Fruit fly (Drosophila melanogaster): Measurements from ENCODE around the gene Srx.
A peak's percentile ranks its signal among the peaks of the same experiment; 100 is the strongest.

Gene Srx

DNA sequence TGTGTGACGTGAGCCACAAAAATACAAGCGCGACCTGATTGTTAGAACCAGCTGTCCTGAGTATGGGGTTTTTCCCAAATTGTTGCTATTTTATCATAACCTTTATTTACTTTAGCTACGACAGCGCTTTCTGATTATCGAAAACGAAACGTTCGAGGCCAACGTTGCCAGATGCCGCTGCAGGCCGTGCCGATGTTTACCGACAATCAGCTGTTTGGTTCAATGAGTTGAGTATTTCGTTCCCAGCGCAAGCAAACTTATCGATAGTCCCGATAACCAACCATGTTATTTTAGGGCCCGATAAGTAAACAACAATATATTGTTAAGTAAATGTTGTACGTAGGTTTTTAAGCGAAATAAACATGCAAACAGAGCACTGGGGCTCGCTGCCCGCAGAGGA lies 6.6 kb upstream of the Srx start, which contains the start of the genes CG15814 and Spt7 (continued):
- TF ChIP-seq ara (GFP tag; IDR thresholded peaks at IDR 0.05), result 0 out of 2 replicates have a peak, but pooled peaks have one; percentile 24
- TF ChIP-seq CG1603 (tag; optimal IDR thresholded peaks at IDR 0.05), result peak; percentile 78
- no peak for TF ChIP-seq CG2202 (tag; optimal IDR thresholded peaks at IDR 0.05)
- peak; percentile 13 for TF ChIP-seq HLHmδ (GFP tag; optimal IDR thresholded peaks at IDR 0.05)
- peak; percentile 4 for TF ChIP-seq Bteb2 (GFP tag; optimal IDR thresholded peaks at IDR 0.05)
- no peak for TF ChIP-seq CG7271 (tag; optimal IDR thresholded peaks at IDR 0.05)
- peak; percentile 35 for TF ChIP-seq ftz-f1 (GFP tag; optimal IDR thresholded peaks at IDR 0.05)
- no peak for TF ChIP-seq prd (optimal IDR thresholded peaks at IDR 0.05)
- 0 out of 3 replicates have a peak, but pooled peaks have one; percentile 34 for TF ChIP-seq prd (GFP tag; IDR thresholded peaks at IDR 0.05)
- no peak for TF ChIP-seq psq (GFP tag; optimal IDR thresholded peaks at IDR 0.05)
- peak; percentile 50 for TF ChIP-seq CG18599 (GFP tag; optimal IDR thresholded peaks at IDR 0.05)
- TF ChIP-seq Hr51 (GFP tag; optimal IDR thresholded peaks at IDR 0.05), result peak in 1 of 2 experiments; percentile 38
- peak; percentile 13 for TF ChIP-seq CG4328 (GFP tag; optimal IDR thresholded peaks at IDR 0.05)
- no peak for TF ChIP-seq Fer2 (tag; optimal IDR thresholded peaks at IDR 0.05)
- 0 out of 2 replicates have a peak, but pooled peaks have one; percentile 24 for TF ChIP-seq wdn (GFP tag; IDR thresholded peaks at IDR 0.05)
- TF ChIP-seq CG3407 (GFP tag; optimal IDR thresholded peaks at IDR 0.05), result peak; percentile 43
- peak; percentile 66; the same call in 2 of the 3 replicates for TF ChIP-seq hb (GFP tag; IDR thresholded peaks at IDR 0.05; ENCODE audit: partially characterized antibody)
- peak in 1 of 2 experiments; percentile 35 for TF ChIP-seq chif (GFP tag; optimal IDR thresholded peaks at IDR 0.05)
- TF ChIP-seq CG9932 (GFP tag; IDR thresholded peaks at IDR 0.05), result peak; percentile 21; the same call in 1 of the 2 replicates
- peak; percentile 55 for TF ChIP-seq cg (GFP tag; optimal IDR thresholded peaks at IDR 0.05)
- peak; percentile 60 for TF ChIP-seq CG10267 (tag; optimal IDR thresholded peaks at IDR 0.05)
- TF ChIP-seq btn (GFP tag; optimal IDR thresholded peaks at IDR 0.05), result peak; percentile 8
- TF ChIP-seq sd (tag; optimal IDR thresholded peaks at IDR 0.05), result no peak
- TF ChIP-seq CG8290 (GFP tag; optimal IDR thresholded peaks at IDR 0.05), result peak; percentile 22
- TF ChIP-seq CG8290 (tag; optimal IDR thresholded peaks at IDR 0.05), result no peak
- peak; percentile 32 for TF ChIP-seq grn (GFP tag; optimal IDR thresholded peaks at IDR 0.05)
- peak; percentile 81 for TF ChIP-seq nerfin-2 (GFP tag; IDR thresholded peaks at IDR 0.05; ENCODE audit: partially characterized antibody)
- TF ChIP-seq TFAM (GFP tag; optimal IDR thresholded peaks at IDR 0.05), result no peak
- TF ChIP-seq CG6791 (GFP tag; IDR thresholded peaks at IDR 0.05; ENCODE audit: partially characterized antibody), result peak; percentile 89
- no peak for TF ChIP-seq eve (GFP tag; optimal IDR thresholded peaks at IDR 0.05)
- no peak for TF ChIP-seq crol (GFP tag; IDR thresholded peaks at IDR 0.05)
- TF ChIP-seq p53 (GFP tag; optimal IDR thresholded peaks at IDR 0.05), result no peak
- TF ChIP-seq slp2 (GFP tag; optimal IDR thresholded peaks at IDR 0.05), result peak; percentile 26
- peak; percentile 72 for TF ChIP-seq sna (GFP tag; IDR thresholded peaks at IDR 0.05; ENCODE audit: partially characterized antibody)
- TF ChIP-seq Lhr (GFP tag; optimal IDR thresholded peaks at IDR 0.05), result peak; percentile 34
- peak; percentile 48 for TF ChIP-seq vfl (GFP tag; optimal IDR thresholded peaks at IDR 0.05)
- peak; percentile 21 for TF ChIP-seq HLH54F (GFP tag; optimal IDR thresholded peaks at IDR 0.05)
- TF ChIP-seq CG8281 (tag; optimal IDR thresholded peaks at IDR 0.05), result no peak
- no peak for TF ChIP-seq Dek (tag; optimal IDR thresholded peaks at IDR 0.05)
- TF ChIP-seq nerfin-1 (tag; optimal IDR thresholded peaks at IDR 0.05), result peak; percentile 34
- no peak for TF ChIP-seq Mrtf (GFP tag; IDR thresholded peaks at IDR 0.05)
- no peak for TF ChIP-seq HLH3B (GFP tag; IDR thresholded peaks at IDR 0.05)
- TF ChIP-seq Lim3 (GFP tag; IDR thresholded peaks at IDR 0.05), result no peak
- TF ChIP-seq CG13296 (GFP tag; optimal IDR thresholded peaks at IDR 0.05), result peak; percentile 48
- peak; percentile 66 for TF ChIP-seq Fer1 (GFP tag; optimal IDR thresholded peaks at IDR 0.05)
- peak; percentile 91 for TF ChIP-seq ato (GFP tag; IDR thresholded peaks at IDR 0.05; ENCODE audit: partially characterized antibody)
- TF ChIP-seq Eip74EF (GFP tag; optimal IDR thresholded peaks at IDR 0.05), result no peak
- TF ChIP-seq CG10147 (GFP tag; optimal IDR thresholded peaks at IDR 0.05), result peak; percentile 60
- peak; percentile 84 for TF ChIP-seq hbn (GFP tag; IDR thresholded peaks at IDR 0.05; ENCODE audit: partially characterized antibody)
- peak; percentile 35 for TF ChIP-seq wek (GFP tag; optimal IDR thresholded peaks at IDR 0.05)
